Fruit fly (Drosophila melanogaster): Measurements from ENCODE around the gene CG10171.

The CG10171 gene

dm6 chr3L:13384489-13384888 is 3.2 kb downstream of the CG10171 start, which contains the start of gene CG14110 (continued):
- TF ChIP-seq maf-S (GFP tag; optimal IDR thresholded peaks at IDR 0.05) = no peak

- TF ChIP-seq Chrac-16 (GFP tag; optimal IDR thresholded peaks at IDR 0.05) = no peak
- TF ChIP-seq Ets65A (GFP tag) = peak; percentile 36
These were observed 5.5 kb downstream of the CG10171 start, which contains the start of gene ImpL1 for dm6 chr3L:13382061-13382815. ImpL1 (plus strand) TSS chr3L:13382765.

dm6 chr3L:13381160-13381559 is 6.5 kb downstream of the CG10171 start, which contains the start of gene CG14107:
CG14107 (minus strand) TSS chr3L:13381346.
- TF ChIP-seq row (GFP tag; IDR thresholded peaks at IDR 0.05) (no peak), Ets65A (GFP tag) (peak; percentile 26), Fer2 (tag; optimal IDR thresholded peaks at IDR 0.05) (no peak), Blimp-1 (GFP tag; optimal IDR thresholded peaks at IDR 0.05) (peak; percentile 98)

dm6 chr3L:13378202-13378601 is 9.5 kb downstream of the CG10171 start, which contains the start of gene SNCF:
SNCF (plus strand) TSS chr3L:13378583.
- TF ChIP-seq CG4730 (GFP tag; IDR thresholded peaks at IDR 0.05) (no peak), Deaf1 (tag; optimal IDR thresholded peaks at IDR 0.05) (no peak), CG7271 (tag; optimal IDR thresholded peaks at IDR 0.05) (peak; percentile 70), sc (optimal IDR thresholded peaks at IDR 0.05) (no peak), sc (GFP tag; optimal IDR thresholded peaks at IDR 0.05) (no peak), otp (GFP tag; IDR thresholded peaks at IDR 0.05) (no peak), gem (tag; optimal IDR thresholded peaks at IDR 0.05) (no peak), zen (tag; optimal IDR thresholded peaks at IDR 0.05) (peak; percentile 98), tll (GFP tag; optimal IDR thresholded peaks at IDR 0.05) (peak in 1 of 2 experiments; percentile 87), cad (GFP tag; optimal IDR thresholded peaks at IDR 0.05) (peak; percentile 99), lola (GFP tag; optimal IDR thresholded peaks at IDR 0.05) (no peak), grau (tag; optimal IDR thresholded peaks at IDR 0.05) (no peak), Spps (tag; optimal IDR thresholded peaks at IDR 0.05) (no peak), knrl (GFP tag; IDR thresholded peaks at IDR 0.05; ENCODE audit: partially characterized antibody) (no peak), zen2 (GFP tag; IDR thresholded peaks at IDR 0.05; ENCODE audit: partially characterized antibody) (no peak), CG15514 (GFP tag; optimal IDR thresholded peaks at IDR 0.05) (no peak), Hr78 (GFP tag; optimal IDR thresholded peaks at IDR 0.05) (no peak), CG12942 (GFP tag; optimal IDR thresholded peaks at IDR 0.05) (no peak), Mrtf (GFP tag; IDR thresholded peaks at IDR 0.05) (no peak), Sox100B (GFP tag; optimal IDR thresholded peaks at IDR 0.05) (no peak), CG17359 (tag; optimal IDR thresholded peaks at IDR 0.05) (no peak), sna (GFP tag; IDR thresholded peaks at IDR 0.05; ENCODE audit: partially characterized antibody) (no peak), pita (GFP tag; optimal IDR thresholded peaks at IDR 0.05) (no peak), CG14441 (GFP tag; IDR thresholded peaks at IDR 0.05) (no peak), CG15479 (GFP tag; optimal IDR thresholded peaks at IDR 0.05) (peak; percentile 49), CG2875 (GFP tag; optimal IDR thresholded peaks at IDR 0.05) (no peak), Opbp (GFP tag; IDR thresholded peaks at IDR 0.05; ENCODE audit: partially characterized antibody) (no peak), Sry-β (GFP tag; optimal IDR thresholded peaks at IDR 0.05) (no peak), Med (GFP tag) (no peak), twi (tag; optimal IDR thresholded peaks at IDR 0.05) (peak; percentile 54), CG11398 (GFP tag; optimal IDR thresholded peaks at IDR 0.05) (no peak)

All from whole organism, embryonic.